Fruit fly (Drosophila melanogaster) S2 (cell line): Measurements from ENCODE around the gene CG13239.

Experiments used
- CG8478 ChIP-seq: fragments of >200 bp; optimal IDR thresholded peaks from 2 replicates; lab custom pipeline; 2018
- CTCF ChIP-seq, 2 experiments: fragments of >200 bp; optimal IDR thresholded peaks; 2 replicates each; lab custom pipeline; 2018

DNA sequence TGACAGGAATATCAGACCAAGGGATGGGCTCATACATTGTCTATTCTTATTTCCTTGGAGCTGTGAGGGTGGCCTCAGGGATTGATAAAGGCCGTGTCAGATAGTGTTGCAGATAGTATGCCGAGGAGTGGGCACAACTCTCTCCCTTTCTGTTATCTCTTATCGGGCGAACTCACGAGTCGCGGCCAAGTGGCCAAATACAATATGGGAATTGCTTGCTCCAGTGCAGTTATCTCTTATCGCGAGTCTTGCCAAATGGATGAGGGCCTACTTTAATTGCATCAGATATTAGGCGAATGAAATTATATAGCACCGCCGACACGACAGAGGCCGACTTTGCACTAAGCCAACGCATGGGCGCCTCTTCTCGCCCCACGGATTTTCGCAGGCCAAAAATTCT, 26.4 kb downstream of the CG13239 start:
- TF ChIP-seq CG8478 (lab: Kevin White, UChicago): no peak
- TF ChIP-seq CTCF (optimal IDR thresholded peaks at IDR 0.05; lab: Kevin White, UChicago): no peak
